Fruit fly (Drosophila melanogaster) whole organism, wandering third instar larva: ENCODE measurements around the gene CG8300.

Experiments
- Abd-B ChIP-seq: fragments of >200 bp; optimal IDR thresholded peaks from 2 replicates; lab custom pipeline; 2017; ENCODE audit warnings: missing biosample characterization, missing genetic modification characterization
- CG32264 ChIP-seq: fragments of 200-800 bp; sonication (Bioruptor generic); optimal IDR thresholded peaks from 2 replicates; lab custom pipeline; 2016; ENCODE audit warnings: missing biosample characterization, missing genetic modification characterization
- CG9705 ChIP-seq: fragments of 200-800 bp; sonication (Bioruptor generic); optimal IDR thresholded peaks from 2 replicates; lab custom pipeline; 2018; ENCODE audit warnings: missing biosample characterization, mild to moderate bottlenecking, missing genetic modification characterization
- CrebA ChIP-seq: fragments of 200-800 bp; sonication (Bioruptor generic); optimal IDR thresholded peaks from 2 replicates; lab custom pipeline; 2016; ENCODE audit warnings: missing biosample characterization, mild to moderate bottlenecking, missing genetic modification characterization, borderline replicate concordance
- Dfd ChIP-seq: fragments of >200 bp; optimal IDR thresholded peaks from 2 replicates; lab custom pipeline; 2017; ENCODE audit warnings: missing biosample characterization, missing genetic modification characterization
- Dif ChIP-seq: fragments of 200-275, 200-300 bp; sonication (Bioruptor generic); optimal IDR thresholded peaks from 2 replicates; lab custom pipeline; 2018; ENCODE audit warnings: missing biosample characterization, missing genetic modification characterization; ENCODE audit not compliant: partially characterized antibody
- GATAd ChIP-seq: sonication (Bioruptor generic); optimal IDR thresholded peaks from 2 replicates; lab custom pipeline; 2016; ENCODE audit warnings: missing biosample characterization, missing genetic modification characterization
- HLH106 ChIP-seq: fragments of 200-800 bp; optimal IDR thresholded peaks from 3 replicates; lab custom pipeline; 2019; ENCODE audit warnings: missing biosample characterization, mild to moderate bottlenecking, missing genetic modification characterization, moderate library complexity
- Hnf4 ChIP-seq: fragments of 200-800 bp; sonication (Bioruptor generic); optimal IDR thresholded peaks from 2 replicates; lab custom pipeline; 2016; ENCODE audit warnings: missing biosample characterization, mild to moderate bottlenecking, missing genetic modification characterization
- Hr78 ChIP-seq: fragments of >200 bp; optimal IDR thresholded peaks from 2 replicates; lab custom pipeline; 2017; ENCODE audit warnings: missing biosample characterization, missing genetic modification characterization
- Hr83 ChIP-seq: fragments of 200-300 bp; sonication (Bioruptor generic); optimal IDR thresholded peaks from 2 replicates; lab custom pipeline; 2016; ENCODE audit warnings: missing biosample characterization, mild to moderate bottlenecking, missing genetic modification characterization, moderate library complexity; ENCODE audit not compliant: poor library complexity, severe bottlenecking
- Jra ChIP-seq: sonication (Bioruptor generic); optimal IDR thresholded peaks from 2 replicates; lab custom pipeline; 2016; ENCODE audit warnings: missing biosample characterization, missing genetic modification characterization
- Mio ChIP-seq: sonication (Bioruptor generic); optimal IDR thresholded peaks from 2 replicates; lab custom pipeline; 2016; ENCODE audit warnings: missing biosample characterization, missing genetic modification characterization
- Myc ChIP-seq: fragments of >200 bp; optimal IDR thresholded peaks from 2 replicates; lab custom pipeline; 2017
- N ChIP-seq: fragments of >200 bp; optimal IDR thresholded peaks from 2 replicates; lab custom pipeline; 2018; ENCODE audit warnings: missing biosample characterization, missing external identifiers, missing genetic modification characterization
- OdsH ChIP-seq: fragments of 200-800 bp; sonication (Bioruptor generic); optimal IDR thresholded peaks from 2 replicates; lab custom pipeline; 2016; ENCODE audit warnings: missing biosample characterization, mild to moderate bottlenecking, missing genetic modification characterization
- Rel ChIP-seq, 2 experiments: fragments of 200-800 bp; sonication (Bioruptor generic) in 1 of 2; optimal IDR thresholded peaks; 2 replicates in 1 of 2; 3 replicates in 1 of 2; lab custom pipeline; 2016 to 2019; ENCODE audit warnings: mild to moderate bottlenecking in 2 of 2, missing biosample characterization in 2 of 2, missing genetic modification characterization in 2 of 2, moderate library complexity in 1 of 2
- Sp1 ChIP-seq: fragments of 200-800 bp; sonication (Bioruptor generic); optimal IDR thresholded peaks from 3 replicates; lab custom pipeline; 2019; ENCODE audit warnings: missing biosample characterization, mild to moderate bottlenecking, missing genetic modification characterization, moderate library complexity
- Vsx2 ChIP-seq: fragments of 200-300, 225-300 bp; sonication (Bioruptor generic); optimal IDR thresholded peaks from 2 replicates; lab custom pipeline; 2018; ENCODE audit warnings: missing biosample characterization, missing genetic modification characterization; ENCODE audit not compliant: partially characterized antibody
- br ChIP-seq: fragments of 200-800 bp; sonication (Bioruptor generic); optimal IDR thresholded peaks from 2 replicates; lab custom pipeline; 2016; ENCODE audit warnings: missing biosample characterization, missing genetic modification characterization
- brk ChIP-seq: fragments of 200-800 bp; sonication (Bioruptor generic); optimal IDR thresholded peaks from 2 replicates; lab custom pipeline; 2016; ENCODE audit warnings: missing biosample characterization, mild to moderate bottlenecking, missing genetic modification characterization
- dl ChIP-seq, 2 experiments: fragments of 175-275, 200-275 bp in 1 of 2; fragments of 200-275 bp in 1 of 2; sonication (Bioruptor generic); optimal IDR thresholded peaks; lab custom pipeline; 2018; ENCODE audit warnings: mild to moderate bottlenecking in 2 of 2, missing biosample characterization in 2 of 2, missing genetic modification characterization in 2 of 2, moderate library complexity in 2 of 2; ENCODE audit not compliant: partially characterized antibody in 2 of 2, insufficient read depth in 1 of 2
- dmrt93B ChIP-seq: fragments of 200-800 bp; sonication (Bioruptor generic); optimal IDR thresholded peaks from 2 replicates; lab custom pipeline; 2018; ENCODE audit warnings: missing biosample characterization, mild to moderate bottlenecking, missing genetic modification characterization
- dsf ChIP-seq: sonication (Bioruptor generic); optimal IDR thresholded peaks from 2 replicates; lab custom pipeline; 2016; ENCODE audit warnings: missing biosample characterization, missing genetic modification characterization, borderline replicate concordance
- ey ChIP-seq: fragments of 200-800 bp; sonication (Bioruptor generic); optimal IDR thresholded peaks from 2 replicates; lab custom pipeline; 2016; ENCODE audit warnings: missing biosample characterization, missing genetic modification characterization
- foxo ChIP-seq, 2 experiments: fragments of 200-800 bp; sonication (Bioruptor generic); optimal IDR thresholded peaks; 2 replicates in 1 of 2; 3 replicates in 1 of 2; lab custom pipeline; 2016 to 2017; ENCODE audit warnings: missing biosample characterization in 2 of 2, missing genetic modification characterization in 2 of 2
- fru ChIP-seq: fragments of 200-800 bp; sonication (Bioruptor generic); optimal IDR thresholded peaks from 3 replicates; lab custom pipeline; 2016; ENCODE audit warnings: missing biosample characterization, mild to moderate bottlenecking, missing genetic modification characterization
- h ChIP-seq: fragments of 200-800 bp; sonication (Bioruptor generic); optimal IDR thresholded peaks from 3 replicates; lab custom pipeline; 2016; ENCODE audit warnings: missing biosample characterization, mild to moderate bottlenecking, missing genetic modification characterization
- jim ChIP-seq: fragments of 175-275, 200-325 bp; sonication (Bioruptor generic); optimal IDR thresholded peaks from 2 replicates; lab custom pipeline; 2016; ENCODE audit warnings: missing biosample characterization, mild to moderate bottlenecking, missing genetic modification characterization
- lola ChIP-seq: fragments of >200 bp; optimal IDR thresholded peaks from 2 replicates; lab custom pipeline; 2017; ENCODE audit warnings: missing biosample characterization, missing genetic modification characterization
- pan ChIP-seq: fragments of >200 bp; optimal IDR thresholded peaks from 2 replicates; lab custom pipeline; 2017
- psq ChIP-seq: fragments of 200-800 bp; sonication (Bioruptor generic); optimal IDR thresholded peaks from 3 replicates; lab custom pipeline; 2017; ENCODE audit warnings: missing biosample characterization, mild to moderate bottlenecking, missing genetic modification characterization, moderate library complexity
- rgr ChIP-seq: fragments of 200-800 bp; sonication (Bioruptor generic); optimal IDR thresholded peaks from 3 replicates; lab custom pipeline; 2016; ENCODE audit warnings: missing biosample characterization, mild to moderate bottlenecking, missing genetic modification characterization
- sage ChIP-seq: fragments of 200-800 bp; sonication (Bioruptor generic); optimal IDR thresholded peaks from 2 replicates; lab custom pipeline; 2016; ENCODE audit warnings: missing biosample characterization, mild to moderate bottlenecking, missing genetic modification characterization
- sv ChIP-seq: fragments of 200-800 bp; sonication (Bioruptor generic); optimal IDR thresholded peaks from 3 replicates; lab custom pipeline; 2016; ENCODE audit warnings: missing biosample characterization, missing genetic modification characterization
- tai ChIP-seq: sonication (Bioruptor generic); optimal IDR thresholded peaks from 2 replicates; lab custom pipeline; 2016; ENCODE audit warnings: missing biosample characterization, missing genetic modification characterization
- usp ChIP-seq: fragments of >200 bp; optimal IDR thresholded peaks from 2 replicates; lab custom pipeline; 2017; ENCODE audit warnings: missing biosample characterization, missing genetic modification characterization
- woc ChIP-seq: sonication (Bioruptor generic); optimal IDR thresholded peaks from 2 replicates; lab custom pipeline; 2016; ENCODE audit warnings: missing biosample characterization, mild to moderate bottlenecking, missing genetic modification characterization

The CG8300 gene

DNA sequence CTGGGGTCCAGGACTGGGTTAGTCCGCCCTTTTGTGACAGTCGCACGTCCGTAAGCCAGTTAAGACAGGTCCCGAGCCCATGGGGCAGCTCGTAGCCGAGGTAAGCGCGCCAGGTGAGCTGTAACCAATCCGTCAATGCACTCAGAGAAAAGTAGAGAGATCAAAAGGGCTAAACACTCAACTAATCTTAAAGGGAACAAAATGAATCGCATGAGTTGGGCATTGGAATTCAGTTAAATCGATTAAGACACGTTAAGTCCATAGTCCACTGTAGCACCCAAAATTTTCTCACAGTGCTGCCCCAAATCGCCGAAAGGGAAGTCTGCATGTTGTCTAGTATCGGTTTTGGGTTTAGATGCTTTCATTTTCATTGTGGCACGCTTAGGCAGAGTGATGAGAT lies 41.1 kb upstream of the CG8300 start:
- TF ChIP-seq Myc (no peak), Hnf4 (GFP tag; lab: Kevin White, UChicago) (no peak), Vsx2 (GFP tag; lab: Kevin White, UChicago) (no peak), ey (GFP tag; lab: Kevin White, UChicago) (no peak), CrebA (GFP tag; lab: Kevin White, UChicago) (no peak), OdsH (GFP tag; lab: Kevin White, UChicago) (no peak), brk (GFP tag; lab: Kevin White, UChicago) (no peak), GATAd (GFP tag; lab: Kevin White, UChicago) (no peak), Mio (GFP tag; lab: Kevin White, UChicago) (no peak), br (no peak), Abd-B (no peak), CG9705 (GFP tag; lab: Kevin White, UChicago) (no peak)
- TF ChIP-seq, all 38 proteins: peak for 0

DNA sequence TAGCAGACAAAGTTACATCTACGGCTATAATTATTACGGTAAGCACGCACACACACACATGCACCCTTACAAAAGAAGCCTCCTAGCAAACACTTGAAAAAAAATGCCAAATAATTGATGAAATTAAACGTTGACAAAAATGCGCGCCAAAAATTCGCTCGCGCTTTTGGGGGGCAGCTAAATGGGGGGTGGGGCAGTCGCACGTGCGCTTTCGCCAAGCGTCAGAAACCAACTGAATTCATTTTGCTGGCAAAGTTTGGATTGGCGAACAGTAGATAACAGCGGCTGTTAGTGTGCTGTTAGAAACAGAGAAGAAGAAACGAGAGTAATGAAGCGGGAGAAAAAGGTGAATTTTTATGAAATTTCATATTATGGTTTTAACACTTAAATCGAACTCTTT lies 38.9 kb upstream of the CG8300 start, which contains the start of gene CG12541:
Gene CG12541 (minus strand): TSS at position 218 of the 400 bp plus-strand sequence.
- no peak for TF ChIP-seq usp (GFP tag; lab: Kevin White, UChicago)
- no peak for TF ChIP-seq OdsH (GFP tag; lab: Kevin White, UChicago)
- no peak for TF ChIP-seq Vsx2 (GFP tag; lab: Kevin White, UChicago)
- TF ChIP-seq sv (GFP tag; lab: Kevin White, UChicago), result no peak
- no peak for TF ChIP-seq pan (lab: Kevin White, UChicago)

DNA sequence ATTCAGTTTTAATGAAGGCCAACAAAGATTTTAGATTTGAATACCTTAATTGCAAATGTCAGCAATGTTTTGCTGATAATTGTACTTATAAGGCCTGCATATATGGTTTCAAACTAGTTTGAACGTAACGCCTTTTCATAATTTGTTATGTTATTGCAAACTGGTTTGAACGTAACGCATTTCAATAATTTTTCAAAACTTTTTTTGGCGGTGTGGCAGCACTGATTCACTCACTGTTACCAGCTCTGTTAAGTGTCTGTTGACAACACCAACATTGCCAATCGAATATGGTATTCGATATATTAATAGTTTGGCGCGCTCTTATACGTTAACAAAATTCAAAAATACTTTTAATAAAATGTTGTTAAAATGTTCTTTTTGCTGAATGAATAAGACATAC lies 38.1 kb upstream of the CG8300 start:
- TF ChIP-seq usp (GFP tag; lab: Kevin White, UChicago) (no peak), dmrt93B (GFP tag; lab: Kevin White, UChicago) (no peak), foxo (GFP tag; optimal IDR thresholded peaks at IDR 0.05; lab: Kevin White, UChicago) (no peak), rgr (GFP tag; lab: Kevin White, UChicago) (no peak), dsf (GFP tag; lab: Kevin White, UChicago) (no peak)

DNA sequence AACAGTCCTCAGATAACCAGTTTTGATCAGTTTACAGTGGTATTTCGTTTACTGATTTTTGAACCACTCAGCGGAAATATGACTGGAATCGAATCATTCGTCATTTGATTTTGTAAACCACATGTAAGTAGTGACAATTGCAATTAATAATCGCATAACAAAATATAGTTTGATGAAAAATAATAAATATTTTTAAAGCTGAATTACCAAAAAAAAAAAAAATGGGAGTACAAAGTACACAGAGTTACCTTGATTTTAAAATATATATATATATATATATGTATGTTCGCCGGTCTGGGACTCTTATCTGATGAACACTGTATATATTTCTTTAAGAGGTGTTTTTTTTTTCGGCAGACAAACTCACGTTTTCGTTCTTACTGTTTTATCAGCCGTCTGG lies 37.4 kb upstream of the CG8300 start:
- TF ChIP-seq dsf (GFP tag; lab: Kevin White, UChicago), result no peak
- TF ChIP-seq sage (GFP tag; lab: Kevin White, UChicago), result no peak
- TF ChIP-seq dl (GFP tag; optimal IDR thresholded peaks at IDR 0.05; lab: Kevin White, UChicago; ENCODE audit: insufficient read depth in 1 of 2, partially characterized antibody in 2 of 2), result no peak
- TF ChIP-seq sv (GFP tag; lab: Kevin White, UChicago), result no peak
- TF ChIP-seq Mio (GFP tag; lab: Kevin White, UChicago), result no peak
- no peak for TF ChIP-seq Jra (GFP tag; lab: Kevin White, UChicago)
- no peak for TF ChIP-seq CG32264
- TF ChIP-seq CrebA (GFP tag; lab: Kevin White, UChicago), result no peak
- no peak for TF ChIP-seq GATAd (GFP tag; lab: Kevin White, UChicago)
- TF ChIP-seq dmrt93B (GFP tag; lab: Kevin White, UChicago), result no peak
- no peak for TF ChIP-seq Hr78 (GFP tag; lab: Kevin White, UChicago)
- peak in 1 of 2 experiments; percentile 44 for TF ChIP-seq foxo (GFP tag; optimal IDR thresholded peaks at IDR 0.05; lab: Kevin White, UChicago)
- TF ChIP-seq Dif (GFP tag; lab: Kevin White, UChicago), result no peak
- TF ChIP-seq jim, result no peak
- TF ChIP-seq Hr83 (GFP tag; lab: Kevin White, UChicago), result no peak
- TF ChIP-seq woc (GFP tag; lab: Kevin White, UChicago), result no peak
- peak; percentile 22 for TF ChIP-seq fru (GFP tag; lab: Kevin White, UChicago)
- TF ChIP-seq Myc, result no peak
- TF ChIP-seq OdsH (GFP tag; lab: Kevin White, UChicago), result no peak
- no peak for TF ChIP-seq lola
- peak; percentile 23 for TF ChIP-seq h (GFP tag; lab: Kevin White, UChicago)
- TF ChIP-seq rgr (GFP tag; lab: Kevin White, UChicago), result peak; percentile 4
- TF ChIP-seq brk (GFP tag; lab: Kevin White, UChicago), result no peak
- peak; percentile 4 for TF ChIP-seq Hnf4 (GFP tag; lab: Kevin White, UChicago)
- peak; percentile 12 for TF ChIP-seq Sp1 (GFP tag; lab: Kevin White, UChicago)
- no peak for TF ChIP-seq Vsx2 (GFP tag; lab: Kevin White, UChicago)
- TF ChIP-seq HLH106, result peak; percentile 15
- no peak for TF ChIP-seq tai (GFP tag; lab: Kevin White, UChicago)
- peak; percentile 3 for TF ChIP-seq ey (GFP tag; lab: Kevin White, UChicago)
- no peak for TF ChIP-seq usp (GFP tag; lab: Kevin White, UChicago)
- no peak for TF ChIP-seq Abd-B
- no peak for TF ChIP-seq Dfd (GFP tag; lab: Kevin White, UChicago)
- no peak for TF ChIP-seq CG9705 (GFP tag; lab: Kevin White, UChicago)
- no peak for TF ChIP-seq N (GFP tag; lab: Kevin White, UChicago)
- TF ChIP-seq psq (GFP tag; lab: Kevin White, UChicago), result peak; percentile 27
- no peak for TF ChIP-seq br
- no peak for TF ChIP-seq pan (lab: Kevin White, UChicago)
- TF ChIP-seq Rel (GFP tag; optimal IDR thresholded peaks at IDR 0.05; lab: Kevin White, UChicago), result no peak
- peak; percentile 82 for TF ChIP-seq Rel (tag; optimal IDR thresholded peaks at IDR 0.05; lab: Kevin White, UChicago)
